Worm (Caenorhabditis elegans) whole organism, L4 larva: Measurements from ENCODE around the gene nhr-221.

Source experiments
- R02D3.7 ChIP-seq: fragments of 150-350 bp; sonication (generic microtip); optimal IDR thresholded peaks from 3 replicates; lab custom pipeline; 2014; ENCODE audit warnings: missing biosample characterization, missing genetic modification characterization
- aha-1 ChIP-seq: fragments of 150-350 bp; peaks from one replicate; lab custom pipeline; 2014; ENCODE audit warnings: missing biosample characterization, missing genetic modification characterization
- ceh-20 ChIP-seq: fragments of 200-800 bp; sonication (Bioruptor generic); IDR thresholded peaks from 2 replicates; pipeline ENCODE4 v1.3.6; 2022; ENCODE audit warnings: missing genetic modification reagents, missing genetic modification characterization, missing compliant biosample characterization
- ceh-82 ChIP-seq: sonication (generic microtip); optimal IDR thresholded peaks from 2 replicates; lab custom pipeline; 2017; ENCODE audit warnings: missing biosample characterization, missing genetic modification characterization
- ces-1 ChIP-seq: fragments of 150-350 bp; sonication (generic microtip); optimal IDR thresholded peaks from 4 replicates; lab custom pipeline; 2014; ENCODE audit warnings: missing biosample characterization, missing genetic modification reagents, missing genetic modification characterization
- daf-16 ChIP-seq, 3 experiments: sonication (generic microtip); optimal IDR thresholded peaks; 2 replicates each; lab custom pipeline; 2016 to 2017; ENCODE audit warnings: missing genetic modification characterization in 3 of 3, missing genetic modification reagents in 3 of 3, mild to moderate bottlenecking in 2 of 3, missing compliant biosample characterization in 2 of 3, missing biosample characterization in 1 of 3, moderate library complexity in 1 of 3
- daf-19 ChIP-seq: fragments of 200-800 bp; sonication (Bioruptor generic); conservative IDR thresholded peaks from 2 replicates; pipeline ENCODE4 v1.3.6; 2022; ENCODE audit warnings: missing genetic modification characterization, missing compliant biosample characterization
- dpl-1 ChIP-seq: fragments of 150-350 bp; optimal IDR thresholded peaks from 2 replicates; lab custom pipeline; 2014; ENCODE audit warnings: missing biosample characterization, missing genetic modification reagents, missing genetic modification characterization
- egl-43 ChIP-seq: fragments of 200-800 bp; sonication (Bioruptor generic); IDR thresholded peaks from 2 replicates; pipeline ENCODE4 v1.3.6; 2022; ENCODE audit warnings: missing genetic modification reagents, missing genetic modification characterization, missing compliant biosample characterization
- fos-1 ChIP-seq: fragments of 150-350 bp; optimal IDR thresholded peaks from 2 replicates; lab custom pipeline; 2014; ENCODE audit warnings: missing biosample characterization, missing genetic modification characterization
- hif-1 ChIP-seq, 2 experiments: sonication (generic microtip); optimal IDR thresholded peaks; 2 replicates each; lab custom pipeline; 2016 to 2017; ENCODE audit warnings: missing compliant biosample characterization in 2 of 2, missing genetic modification characterization in 2 of 2, missing genetic modification reagents in 2 of 2, missing genotype in 2 of 2, mild to moderate bottlenecking in 1 of 2
- hlh-30 ChIP-seq: sonication (generic microtip); optimal IDR thresholded peaks from 2 replicates; lab custom pipeline; 2017; ENCODE audit warnings: antibody characterized with exemption, mild to moderate bottlenecking, missing genetic modification characterization, missing compliant biosample characterization; ENCODE audit not compliant: insufficient read depth
- lin-15B ChIP-seq: fragments of 150-350 bp; sonication (generic microtip); optimal IDR thresholded peaks from 3 replicates; lab custom pipeline; 2014; ENCODE audit warnings: missing biosample characterization, missing genetic modification characterization
- madf-9 ChIP-seq: fragments of 200-800 bp; sonication (Bioruptor generic); conservative IDR thresholded peaks from 2 replicates; pipeline ENCODE4 v1.3.6; 2022; ENCODE audit warnings: missing genetic modification reagents, missing genetic modification characterization, missing compliant biosample characterization
- mep-1 ChIP-seq: fragments of 150-350 bp; sonication (generic microtip); optimal IDR thresholded peaks from 3 replicates; lab custom pipeline; 2014; ENCODE audit warnings: missing biosample characterization, missing genetic modification characterization
- mes-2 ChIP-seq: sonication (generic microtip); optimal IDR thresholded peaks from 2 replicates; lab custom pipeline; 2016; ENCODE audit warnings: missing genotype, mild to moderate bottlenecking, missing genetic modification characterization, missing compliant biosample characterization; ENCODE audit not compliant: poor library complexity, severe bottlenecking
- mxl-2 ChIP-seq: fragments of 200-800 bp; sonication (Bioruptor generic); conservative IDR thresholded peaks from 2 replicates; pipeline ENCODE4 v1.3.6; 2022; ENCODE audit warnings: missing genetic modification reagents, missing genetic modification characterization, missing compliant biosample characterization
- nhr-111 ChIP-seq: fragments of 200-800 bp; sonication (Bioruptor generic); optimal IDR thresholded peaks from 2 replicates; lab custom pipeline; 2018; ENCODE audit warnings: mild to moderate bottlenecking, missing genetic modification characterization, missing compliant biosample characterization
- nhr-237 ChIP-seq: sonication (generic microtip); optimal IDR thresholded peaks from 2 replicates; lab custom pipeline; 2017; ENCODE audit warnings: missing biosample characterization, missing genetic modification characterization
- nhr-25 ChIP-seq: sonication (generic microtip); optimal IDR thresholded peaks from 2 replicates; lab custom pipeline; 2017; ENCODE audit warnings: missing genetic modification characterization, mild to moderate bottlenecking, missing compliant biosample characterization, antibody characterized with exemption, moderate library complexity, borderline replicate concordance; ENCODE audit not compliant: insufficient read depth
- nhr-42 ChIP-seq: fragments of 200-800 bp; sonication (Bioruptor generic); IDR thresholded peaks from 2 replicates; pipeline ENCODE4 v1.3.6; 2022; ENCODE audit warnings: missing genetic modification characterization, missing compliant biosample characterization
- nhr-76 ChIP-seq: fragments of 150-350 bp; optimal IDR thresholded peaks from 2 replicates; lab custom pipeline; 2014; ENCODE audit warnings: missing biosample characterization, missing genetic modification characterization
- php-3 ChIP-seq: fragments of 200-800 bp; sonication (Bioruptor generic); IDR thresholded peaks from 2 replicates; pipeline ENCODE4 v1.3.6; 2022; ENCODE audit warnings: missing genetic modification reagents, missing genetic modification characterization, missing compliant biosample characterization
- pqm-1 ChIP-seq: sonication (generic microtip); optimal IDR thresholded peaks from 2 replicates; lab custom pipeline; 2017; ENCODE audit warnings: missing biosample characterization, missing genetic modification characterization
- sdz-12 ChIP-seq: fragments of 200-800 bp; sonication (Bioruptor generic); optimal IDR thresholded peaks from 2 replicates; lab custom pipeline; 2018; ENCODE audit warnings: mild to moderate bottlenecking, missing genetic modification characterization, missing compliant biosample characterization
- snpc-1.2 ChIP-seq: fragments of 200-800 bp; sonication (Bioruptor generic); IDR thresholded peaks from 2 replicates; pipeline ENCODE4 v1.3.6; 2022; ENCODE audit warnings: missing genetic modification reagents, missing genetic modification characterization, missing compliant biosample characterization
- snpc-4 ChIP-seq: fragments of 150-350 bp; optimal IDR thresholded peaks from 2 replicates; lab custom pipeline; 2014; ENCODE audit warnings: missing biosample characterization, missing genetic modification characterization
- spr-1 ChIP-seq: sonication (generic microtip); optimal IDR thresholded peaks from 2 replicates; lab custom pipeline; 2016; ENCODE audit warnings: mild to moderate bottlenecking, missing genetic modification characterization, missing compliant biosample characterization
- tag-97 ChIP-seq: fragments of 200-800 bp; sonication (Bioruptor generic); IDR thresholded peaks from 2 replicates; pipeline ENCODE4 v1.3.6; 2022; ENCODE audit warnings: missing genetic modification characterization, missing compliant biosample characterization
- unc-39 ChIP-seq: sonication (generic microtip); optimal IDR thresholded peaks from 2 replicates; lab custom pipeline; 2017; ENCODE audit warnings: missing biosample characterization, missing genetic modification characterization
- vab-7 ChIP-seq: fragments of 200-800 bp; sonication (Bioruptor generic); IDR thresholded peaks from 2 replicates; pipeline ENCODE4 v1.3.6; 2022; ENCODE audit warnings: missing genetic modification reagents, missing genetic modification characterization, missing compliant biosample characterization
- ztf-11 ChIP-seq: fragments of 150-350 bp; optimal IDR thresholded peaks from 2 replicates; lab custom pipeline; 2014; ENCODE audit warnings: missing biosample characterization, missing genetic modification characterization

The nhr-221 gene

DNA sequence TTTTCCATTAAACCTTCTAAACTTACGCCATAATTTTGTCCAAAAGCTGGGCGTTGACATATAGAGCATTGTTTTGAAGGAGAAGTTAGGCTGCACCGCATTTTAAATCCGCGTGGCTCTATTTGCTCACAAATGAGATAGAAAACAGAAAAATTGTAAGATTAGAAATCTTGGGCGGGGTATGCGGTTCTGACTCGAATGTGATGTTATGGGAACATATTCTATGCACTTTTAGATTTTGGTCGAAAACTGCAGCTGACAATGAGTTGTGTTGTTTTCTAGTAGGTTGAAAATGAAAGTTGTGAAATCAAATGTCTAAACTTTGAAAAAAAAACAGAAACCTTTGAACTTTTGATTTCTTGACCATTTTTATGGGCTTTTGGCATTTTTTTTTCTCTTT is 8.2 kb upstream of the nhr-221 start, which contains the start of gene nhr-222:
nhr-222 (minus strand) TSS at position 101 of the 400 bp plus-strand sequence.
- TF ChIP-seq ces-1 (GFP tag; lab: Kevin White, UChicago) (no peak), hif-1 (tag; optimal IDR thresholded peaks at IDR 0.05; lab: Kevin White, UChicago) (no peak), sdz-12 (GFP tag; lab: Kevin White, UChicago) (no peak), mep-1 (tag; lab: Kevin White, UChicago) (no peak)

ce11 chrV:3541117-3541516 is 6.0 kb upstream of the nhr-221 start, which contains the start of gene srbc-67:
Gene srbc-67, minus strand, starts transcription at chrV:3541217.
- TF ChIP-seq mes-2 (tag; lab: Kevin White, UChicago), result no peak
- peak; percentile 29 for TF ChIP-seq aha-1 (tag; lab: Kevin White, UChicago)

DNA sequence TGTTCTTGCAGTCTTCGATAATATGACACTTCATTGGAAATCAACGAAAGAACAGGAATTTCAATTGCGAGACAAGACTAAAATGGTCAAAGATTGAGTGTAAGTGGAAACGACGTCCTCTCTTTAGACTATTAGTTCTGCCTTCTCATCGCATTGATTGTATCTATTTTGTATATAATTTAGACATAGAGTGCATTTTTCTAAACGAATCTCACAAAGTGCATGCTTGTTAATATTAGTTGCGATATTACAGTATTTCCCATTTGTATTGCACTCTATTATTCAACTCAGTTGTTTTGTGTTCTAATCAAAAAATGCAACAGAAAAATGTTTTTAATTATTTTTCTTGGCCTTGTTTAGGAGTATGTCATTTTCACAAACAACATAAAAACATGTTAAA is 3.1 kb upstream of the nhr-221 start, which contains the start of gene nhr-93:
nhr-93 (minus strand) TSS at position 101 of the 400 bp plus-strand sequence.
- TF ChIP-seq dpl-1, result no peak
- no peak for TF ChIP-seq snpc-4 (tag; lab: Kevin White, UChicago)
- TF ChIP-seq nhr-76 (tag; lab: Kevin White, UChicago), result no peak
- TF ChIP-seq nhr-111 (GFP tag; lab: Kevin White, UChicago), result no peak
- TF ChIP-seq madf-9 (GFP tag; lab: Robert Waterston, UW), result no peak
- no peak for TF ChIP-seq nhr-237 (tag; lab: Kevin White, UChicago)
- TF ChIP-seq vab-7, result no peak
- no peak for TF ChIP-seq spr-1 (tag; lab: Kevin White, UChicago)

DNA sequence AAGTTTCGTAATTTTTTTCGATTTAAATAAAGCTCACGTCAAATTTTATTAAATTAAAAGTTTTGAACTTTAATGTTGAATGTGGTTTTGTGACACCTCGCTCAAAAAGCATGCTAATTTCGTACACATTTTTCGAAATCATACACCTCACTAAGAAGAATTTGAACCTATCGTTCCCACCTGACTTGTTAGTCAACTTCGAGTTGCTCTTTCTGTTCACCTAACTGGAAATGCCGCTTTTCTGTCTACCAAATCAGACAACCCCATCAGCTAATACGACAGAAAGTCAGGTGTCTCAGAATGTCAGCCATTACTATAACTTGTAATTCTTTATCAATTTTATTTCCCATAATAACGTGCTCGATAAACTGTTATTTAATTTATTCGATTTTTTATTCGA is 4.8 kb downstream of the nhr-221 start, which contains the start of gene srbc-66:
srbc-66 (plus strand) TSS at position 301 of the 400 bp plus-strand sequence.
- TF ChIP-seq unc-39 (tag; lab: Kevin White, UChicago) (no peak), R02D3.7 (tag; lab: Kevin White, UChicago) (no peak), nhr-25 (no peak), tag-97 (GFP tag; lab: Robert Waterston, UW) (no peak), egl-43 (GFP tag; lab: Robert Waterston, UW) (no peak)
- TF ChIP-seq, all 104 proteins: peak for 0

DNA sequence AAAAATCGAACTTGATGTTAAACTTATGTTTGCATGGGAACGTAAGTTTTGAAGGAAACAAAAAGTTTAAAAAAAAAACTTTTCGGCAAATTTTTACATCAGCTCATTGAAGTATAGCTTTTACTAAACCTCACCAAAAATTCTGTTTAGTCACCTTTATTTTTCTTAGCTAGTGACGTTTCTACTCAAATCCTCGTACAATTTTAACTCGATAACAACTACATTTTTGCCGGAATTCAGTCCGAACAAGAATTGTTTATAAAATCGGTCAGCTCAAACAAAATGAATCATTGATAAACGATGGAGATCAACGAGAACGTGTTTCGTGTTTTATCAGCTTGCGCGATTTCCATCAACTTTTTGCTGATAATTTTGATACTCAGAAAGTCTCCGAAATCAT is 8.3 kb downstream of the nhr-221 start, which contains the start of gene str-260:
str-260 (plus strand) TSS at position 301 of the 400 bp plus-strand sequence.
- TF ChIP-seq pqm-1 (tag; lab: Kevin White, UChicago), result no peak
- TF ChIP-seq nhr-42 (GFP tag; lab: Robert Waterston, UW), result no peak
- no peak for TF ChIP-seq php-3 (GFP tag; lab: Robert Waterston, UW)
- no peak for TF ChIP-seq ceh-20 (GFP tag; lab: Robert Waterston, UW)

- no peak for TF ChIP-seq snpc-1.2
- no peak for TF ChIP-seq daf-16 (GFP tag; optimal IDR thresholded peaks at IDR 0.05; lab: Kevin White, UChicago)
- TF ChIP-seq daf-16 (tag; optimal IDR thresholded peaks at IDR 0.05; lab: Kevin White, UChicago), result no peak
- no peak for TF ChIP-seq nhr-111 (GFP tag; lab: Kevin White, UChicago)
- TF ChIP-seq ztf-11, result no peak
- TF ChIP-seq daf-19 (GFP tag; lab: Robert Waterston, UW), result no peak
- TF ChIP-seq hlh-30, result no peak
- TF ChIP-seq fos-1 (tag; lab: Kevin White, UChicago), result no peak
- TF ChIP-seq lin-15B (tag; lab: Kevin White, UChicago), result no peak
- no peak for TF ChIP-seq mxl-2 (GFP tag; lab: Robert Waterston, UW)
- no peak for TF ChIP-seq ceh-82 (tag; lab: Kevin White, UChicago)
- no peak for TF ChIP-seq tag-97 (GFP tag; lab: Robert Waterston, UW)
Observed at ce11 chrV:3524970-3525369, 10.2 kb downstream of the nhr-221 start, which contains the start of gene T24A6.7. Gene T24A6.7, plus strand, starts transcription at chrV:3525270.
